Worm (Caenorhabditis elegans) whole organism, early embryonic: ENCODE data around the gene ZK792.4.

ENCODE experiments used
- B0310.2 ChIP-seq: sonication (generic microtip); optimal IDR thresholded peaks from 2 replicates; lab custom pipeline; 2016; ENCODE audit warnings: mild to moderate bottlenecking, missing genetic modification characterization, missing compliant biosample characterization
- F13C5.2 ChIP-seq: sonication (generic microtip); optimal IDR thresholded peaks from 2 replicates; lab custom pipeline; 2017; ENCODE audit warnings: mild to moderate bottlenecking, missing genetic modification characterization, inconsistent platforms, missing compliant biosample characterization
- aly-1 ChIP-seq: sonication (generic microtip); optimal IDR thresholded peaks from 2 replicates; lab custom pipeline; 2016; ENCODE audit warnings: missing genetic modification characterization, missing compliant biosample characterization
- ama-1 ChIP-seq: fragments of 150-350 bp; optimal IDR thresholded peaks from 2 replicates; lab custom pipeline; 2014
- ceh-13 ChIP-seq: fragments of 200-800 bp; sonication (Bioruptor generic); optimal IDR thresholded peaks from 2 replicates; lab custom pipeline; 2018; ENCODE audit warnings: mild to moderate bottlenecking, missing genetic modification characterization, missing compliant biosample characterization
- ceh-36 ChIP-seq: sonication (generic microtip); optimal IDR thresholded peaks from 2 replicates; lab custom pipeline; 2016; ENCODE audit warnings: missing genetic modification characterization, inconsistent platforms, missing compliant biosample characterization
- ets-7 ChIP-seq: sonication (generic microtip); optimal IDR thresholded peaks from 2 replicates; lab custom pipeline; 2016; ENCODE audit warnings: missing genotype, missing genetic modification characterization, missing compliant biosample characterization
- flt-1 ChIP-seq: fragments of 200-800 bp; sonication (Bioruptor generic); IDR thresholded peaks from 2 replicates; pipeline ENCODE4 v1.3.6; 2022; ENCODE audit warnings: missing genetic modification characterization, missing compliant biosample characterization
- hmbx-1 ChIP-seq: sonication (generic microtip); optimal IDR thresholded peaks from 2 replicates; lab custom pipeline; 2016; ENCODE audit warnings: mild to moderate bottlenecking, missing genetic modification characterization, missing compliant biosample characterization
- hmg-4 ChIP-seq: fragments of 200-800 bp; sonication (Bioruptor generic); optimal IDR thresholded peaks from 2 replicates; lab custom pipeline; 2018; ENCODE audit warnings: mild to moderate bottlenecking, missing genetic modification characterization, missing compliant biosample characterization
- hnd-1 ChIP-seq: sonication (generic microtip); optimal IDR thresholded peaks from 2 replicates; lab custom pipeline; 2016; ENCODE audit warnings: missing genetic modification characterization, missing compliant biosample characterization
- pes-1 ChIP-seq: fragments of 200-800 bp; sonication (Bioruptor generic); IDR thresholded peaks from 2 replicates; pipeline ENCODE4 v1.3.6; 2022; ENCODE audit warnings: missing genetic modification reagents, missing genetic modification characterization, missing compliant biosample characterization
- scrt-1 ChIP-seq: fragments of 200-800 bp; sonication (Bioruptor generic); IDR thresholded peaks from 2 replicates; pipeline ENCODE4 v1.3.6; 2022; ENCODE audit warnings: missing genetic modification characterization, missing compliant biosample characterization
- sea-1 ChIP-seq: fragments of 200-800 bp; sonication (Bioruptor generic); conservative IDR thresholded peaks from 2 replicates; pipeline ENCODE4 v1.3.6; 2022; ENCODE audit warnings: missing genetic modification characterization, missing compliant biosample characterization
- tbx-11 ChIP-seq: fragments of 200-800 bp; sonication (Bioruptor generic); IDR thresholded peaks from 2 replicates; pipeline ENCODE4 v1.3.6; 2022; ENCODE audit warnings: missing genetic modification characterization, missing compliant biosample characterization
- tbx-37 ChIP-seq: fragments of 200-800 bp; sonication (Bioruptor generic); conservative IDR thresholded peaks from 2 replicates; pipeline ENCODE4 v1.3.6; 2022; ENCODE audit warnings: missing genetic modification reagents, missing genetic modification characterization, missing compliant biosample characterization
- tra-4 ChIP-seq: sonication (generic microtip); optimal IDR thresholded peaks from 2 replicates; lab custom pipeline; 2017; ENCODE audit warnings: missing genetic modification characterization, missing compliant biosample characterization

ZK792.4 gene

ce11 chrIV:11693493-11693892 is 11.7 kb upstream of the ZK792.4 start, which contains the start of gene ZK792.12:
ZK792.12 (plus strand) TSS chrIV:11693793.
- TF ChIP-seq F13C5.2 (tag; lab: Kevin White, UChicago): no peak
- TF ChIP-seq scrt-1 (GFP tag; lab: Robert Waterston, UW): no peak
- no peak for TF ChIP-seq pes-1 (GFP tag; lab: Robert Waterston, UW)
- no peak for TF ChIP-seq ama-1 (lab: Kevin White, UChicago)
- TF ChIP-seq tra-4 (tag; lab: Kevin White, UChicago): no peak
- no peak for TF ChIP-seq hnd-1 (tag; lab: Kevin White, UChicago)
- no peak for TF ChIP-seq sea-1 (GFP tag; lab: Robert Waterston, UW)
- no peak for TF ChIP-seq ets-7 (tag; lab: Kevin White, UChicago)
- no peak for TF ChIP-seq hmbx-1 (tag; lab: Kevin White, UChicago)
- no peak for TF ChIP-seq hmg-4 (GFP tag; lab: Kevin White, UChicago)

ce11 chrIV:11692071-11692673 is 10.4 kb upstream of the ZK792.4 start:
- TF ChIP-seq B0310.2 (tag; lab: Kevin White, UChicago) (no peak), pes-1 (GFP tag; lab: Robert Waterston, UW) (0 out of 2 replicates have a peak, but pooled peaks have one; percentile 38), aly-1 (peak; percentile 35), ceh-13 (no peak), F13C5.2 (tag; lab: Kevin White, UChicago) (peak; percentile 48), ets-7 (tag; lab: Kevin White, UChicago) (no peak), hmg-4 (GFP tag; lab: Kevin White, UChicago) (peak; percentile 82)

ce11 chrIV:11691524-11691923 is 9.7 kb upstream of the ZK792.4 start:
- TF ChIP-seq scrt-1 (GFP tag; lab: Robert Waterston, UW) (no peak), tra-4 (tag; lab: Kevin White, UChicago) (no peak), tbx-11 (GFP tag; lab: Robert Waterston, UW) (no peak), hmbx-1 (tag; lab: Kevin White, UChicago) (no peak), B0310.2 (tag; lab: Kevin White, UChicago) (no peak)

ce11 chrIV:11690988-11691387 is 9.2 kb upstream of the ZK792.4 start, which contains the start of gene let-60:
let-60 (minus strand) TSS chrIV:11691088.
- TF ChIP-seq hmbx-1 (tag; lab: Kevin White, UChicago): no peak
- TF ChIP-seq hmg-4 (GFP tag; lab: Kevin White, UChicago): no peak
- TF ChIP-seq flt-1 (GFP tag; lab: Robert Waterston, UW): no peak
- no peak for TF ChIP-seq tbx-37 (GFP tag; lab: Robert Waterston, UW)
- no peak for TF ChIP-seq tbx-11 (GFP tag; lab: Robert Waterston, UW)
- TF ChIP-seq aly-1: no peak
- TF ChIP-seq tra-4 (tag; lab: Kevin White, UChicago): no peak

ce11 chrIV:11688018-11688417 is 6.2 kb upstream of the ZK792.4 start, which contains the start of gene ZK792.5:
ZK792.5 (minus strand) TSS chrIV:11688118.
- no peak for TF ChIP-seq ceh-36
- TF ChIP-seq tbx-11 (GFP tag; lab: Robert Waterston, UW): no peak
- no peak for TF ChIP-seq sea-1 (GFP tag; lab: Robert Waterston, UW)
- no peak for TF ChIP-seq ama-1 (lab: Kevin White, UChicago)
- TF ChIP-seq tra-4 (tag; lab: Kevin White, UChicago): no peak

- TF ChIP-seq aly-1 (no peak), tra-4 (tag; lab: Kevin White, UChicago) (no peak), hnd-1 (tag; lab: Kevin White, UChicago) (no peak), ets-7 (tag; lab: Kevin White, UChicago) (no peak), ceh-13 (no peak), ama-1 (lab: Kevin White, UChicago) (no peak), tbx-11 (GFP tag; lab: Robert Waterston, UW) (no peak), pes-1 (GFP tag; lab: Robert Waterston, UW) (no peak), F13C5.2 (tag; lab: Kevin White, UChicago) (no peak), flt-1 (GFP tag; lab: Robert Waterston, UW) (no peak), sea-1 (GFP tag; lab: Robert Waterston, UW) (no peak), ceh-36 (no peak), B0310.2 (tag; lab: Kevin White, UChicago) (no peak), tbx-37 (GFP tag; lab: Robert Waterston, UW) (no peak), scrt-1 (GFP tag; lab: Robert Waterston, UW) (no peak), hmg-4 (GFP tag; lab: Kevin White, UChicago) (no peak)
Observed at ce11 chrIV:11676054-11676453, 5.8 kb downstream of the ZK792.4 start, which contains the start of gene inx-9. inx-9 (plus strand) TSS chrIV:11676354.

- TF ChIP-seq ceh-36 (no peak), ama-1 (lab: Kevin White, UChicago) (no peak), scrt-1 (GFP tag; lab: Robert Waterston, UW) (no peak)
Observed at ce11 chrIV:11673543-11673942, 8.3 kb downstream of the ZK792.4 start, which contains the start of gene inx-8. inx-8 (plus strand) TSS chrIV:11673843.

- TF ChIP-seq ceh-36 (no peak), ceh-13 (no peak), tbx-11 (GFP tag; lab: Robert Waterston, UW) (no peak), aly-1 (no peak), hmbx-1 (tag; lab: Kevin White, UChicago) (no peak), F13C5.2 (tag; lab: Kevin White, UChicago) (no peak), hnd-1 (tag; lab: Kevin White, UChicago) (no peak), scrt-1 (GFP tag; lab: Robert Waterston, UW) (no peak), tbx-37 (GFP tag; lab: Robert Waterston, UW) (no peak), hmg-4 (GFP tag; lab: Kevin White, UChicago) (no peak), sea-1 (GFP tag; lab: Robert Waterston, UW) (no peak), ama-1 (lab: Kevin White, UChicago) (no peak), B0310.2 (tag; lab: Kevin White, UChicago) (no peak)
Observed at ce11 chrIV:11668001-11668400, 13.8 kb downstream of the ZK792.4 start, which contains the start of gene atg-4.2. atg-4.2 (plus strand) TSS chrIV:11668024.
